Worm (Caenorhabditis elegans) whole organism, late embryonic: Measurements from ENCODE around the gene C49F8.1.

Experiments used
- ceh-22 ChIP-seq: sonication (generic microtip); optimal IDR thresholded peaks from 2 replicates; lab custom pipeline; 2017; ENCODE audit warnings: missing biosample characterization, missing genetic modification characterization
- elt-2 ChIP-seq: sonication (generic microtip); optimal IDR thresholded peaks from 2 replicates; lab custom pipeline; 2016; ENCODE audit warnings: missing genetic modification reagents, missing genetic modification characterization, missing compliant biosample characterization
- fax-1 ChIP-seq: sonication (generic microtip); optimal IDR thresholded peaks from 2 replicates; lab custom pipeline; 2016; ENCODE audit warnings: missing genotype, missing genetic modification characterization, missing compliant biosample characterization
- fkh-10 ChIP-seq: fragments of 150-350 bp; optimal IDR thresholded peaks from 2 replicates; lab custom pipeline; 2014; ENCODE audit warnings: missing biosample characterization, missing genetic modification reagents, missing genetic modification characterization
- pag-3 ChIP-seq: sonication (generic microtip); optimal IDR thresholded peaks from 2 replicates; lab custom pipeline; 2016; ENCODE audit warnings: missing compliant biosample characterization, missing genetic modification characterization, borderline replicate concordance
- tbx-2 ChIP-seq: sonication (generic microtip); optimal IDR thresholded peaks from 2 replicates; lab custom pipeline; 2016; ENCODE audit warnings: missing genetic modification characterization, missing compliant biosample characterization

DNA sequence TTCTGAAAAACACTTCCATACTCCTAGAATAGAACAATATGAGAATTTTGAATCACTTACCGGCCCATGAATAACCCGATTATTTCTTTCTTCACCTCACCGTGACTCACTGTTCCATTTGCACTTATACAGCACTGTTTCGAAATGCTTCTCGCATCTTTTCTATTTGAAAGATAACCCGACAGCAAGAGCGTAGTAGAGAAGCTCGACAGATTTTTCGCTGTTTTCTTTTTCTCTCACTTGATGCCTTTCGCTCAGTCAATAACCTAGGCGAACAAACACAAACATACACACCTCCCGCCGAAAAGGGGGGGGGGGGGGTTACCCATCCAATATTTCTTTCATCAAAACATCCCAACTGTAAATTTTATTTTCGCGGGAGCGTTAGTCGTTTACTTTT is 36.5 kb upstream of the C49F8.1 start:
- no peak for TF ChIP-seq pag-3
- TF ChIP-seq elt-2 (tag; lab: Kevin White, UChicago), result no peak
- no peak for TF ChIP-seq tbx-2 (tag; lab: Kevin White, UChicago)
- TF ChIP-seq fkh-10 (GFP tag; lab: Kevin White, UChicago), result no peak
- no peak for TF ChIP-seq ceh-22 (tag; lab: Kevin White, UChicago)
- no peak for TF ChIP-seq fax-1
